Worm (Caenorhabditis elegans): ENCODE data around the gene Y47D3B.4.

DNA sequence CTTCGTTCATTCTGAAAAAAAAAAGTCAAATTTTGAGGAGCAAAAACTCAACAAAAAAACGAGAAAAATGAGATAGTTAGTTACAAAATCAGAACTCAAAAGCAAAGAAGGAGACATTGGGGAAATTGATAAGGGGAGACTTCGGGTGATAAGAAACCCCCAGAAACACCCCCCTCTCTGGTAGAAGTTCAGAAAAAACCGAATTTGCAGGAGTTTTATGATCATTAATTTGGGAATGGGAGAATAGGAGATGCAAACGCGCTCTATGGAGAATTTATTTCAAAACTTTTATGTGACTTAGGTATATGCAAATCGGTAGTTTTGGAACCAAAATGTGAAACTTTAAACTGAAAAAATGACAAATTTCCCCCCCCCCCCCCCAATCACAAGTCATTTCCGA lies 37.4 kb downstream of the Y47D3B.4 start, which contains the start of gene sbp-1:
- no peak for TF ChIP-seq him-1 (tag; optimal IDR thresholded peaks at IDR 0.05)
- TF ChIP-seq dao-5 (tag; optimal IDR thresholded peaks at IDR 0.05) = no peak

Data from whole organism, L4/young adult.